Worm (Caenorhabditis elegans) whole organism, L3 larva: ENCODE data around the gene F46B3.9.

Experiments used
- R02D3.7 ChIP-seq: fragments of 150-350 bp; optimal IDR thresholded peaks from 2 replicates; lab custom pipeline; 2014; ENCODE audit warnings: missing biosample characterization, missing genetic modification characterization
- ZK546.5 ChIP-seq: sonication (generic microtip); optimal IDR thresholded peaks from 2 replicates; lab custom pipeline; 2017; ENCODE audit warnings: missing biosample characterization, missing genetic modification characterization
- aly-2 ChIP-seq: fragments of 150-350 bp; optimal IDR thresholded peaks from 2 replicates; lab custom pipeline; 2014; ENCODE audit warnings: missing biosample characterization, missing genetic modification characterization
- ama-1 ChIP-seq: fragments of 150-350 bp; optimal IDR thresholded peaks from 2 replicates; lab custom pipeline; 2018
- ceh-16 ChIP-seq: sonication (generic microtip); optimal IDR thresholded peaks from 2 replicates; lab custom pipeline; 2017; ENCODE audit warnings: missing biosample characterization, missing genetic modification characterization
- ceh-28 ChIP-seq: fragments of 150-350 bp; optimal IDR thresholded peaks from 2 replicates; lab custom pipeline; 2014; ENCODE audit warnings: missing biosample characterization, missing genetic modification reagents, missing genetic modification characterization
- ceh-9 ChIP-seq: sonication (generic microtip); optimal IDR thresholded peaks from 2 replicates; lab custom pipeline; 2018; ENCODE audit warnings: missing biosample characterization, missing genetic modification characterization
- daf-12 ChIP-seq: fragments of 150-350 bp; optimal IDR thresholded peaks from 2 replicates; lab custom pipeline; 2014; ENCODE audit warnings: missing biosample characterization, missing genetic modification reagents, missing genetic modification characterization
- egl-27 ChIP-seq: sonication (generic microtip); optimal IDR thresholded peaks from 4 replicates; lab custom pipeline; 2017; ENCODE audit warnings: missing biosample characterization, missing genetic modification reagents, missing genetic modification characterization
- egl-5 ChIP-seq: fragments of 150-350 bp; optimal IDR thresholded peaks from 2 replicates; lab custom pipeline; 2017; ENCODE audit warnings: missing biosample characterization, missing genetic modification reagents, missing genetic modification characterization, inconsistent platforms
- elt-1 ChIP-seq: fragments of 150-350 bp; optimal IDR thresholded peaks from 2 replicates; lab custom pipeline; 2014; ENCODE audit warnings: missing biosample characterization, missing genetic modification characterization
- elt-2 ChIP-seq: sonication (generic microtip); optimal IDR thresholded peaks from 2 replicates; lab custom pipeline; 2016; ENCODE audit warnings: missing genetic modification reagents, mild to moderate bottlenecking, missing genetic modification characterization, missing compliant biosample characterization
- elt-3 ChIP-seq, 3 experiments: fragments of 150-350 bp in 1 of 3; sonication (generic microtip) in 2 of 3; optimal IDR thresholded peaks; 2 replicates in 2 of 3; 4 replicates in 1 of 3; lab custom pipeline; 2014 to 2017; ENCODE audit warnings: missing biosample characterization in 3 of 3, missing genetic modification characterization in 3 of 3
- fkh-10 ChIP-seq: sonication (generic microtip); optimal IDR thresholded peaks from 2 replicates; lab custom pipeline; 2017; ENCODE audit warnings: missing biosample characterization, missing genetic modification reagents, missing genetic modification characterization
- fkh-2 ChIP-seq: fragments of 150-350 bp; optimal IDR thresholded peaks from 2 replicates; lab custom pipeline; 2014; ENCODE audit warnings: missing biosample characterization, missing genetic modification reagents, missing genetic modification characterization
- hmg-11 ChIP-seq: sonication (generic microtip); optimal IDR thresholded peaks from 2 replicates; lab custom pipeline; 2016; ENCODE audit warnings: missing genetic modification characterization, missing compliant biosample characterization
- lin-15B ChIP-seq: fragments of 150-350 bp; optimal IDR thresholded peaks from 2 replicates; lab custom pipeline; 2014; ENCODE audit warnings: missing biosample characterization, missing genetic modification characterization
- lin-39 ChIP-seq: fragments of 150-350 bp; optimal IDR thresholded peaks from 2 replicates; lab custom pipeline; 2018; ENCODE audit warnings: missing biosample characterization, missing genetic modification reagents, missing genetic modification characterization
- lsy-12 ChIP-seq: sonication (generic microtip); optimal IDR thresholded peaks from 2 replicates; lab custom pipeline; 2016; ENCODE audit warnings: mild to moderate bottlenecking, missing genetic modification characterization, missing compliant biosample characterization
- mdl-1 ChIP-seq: fragments of 150-350 bp; optimal IDR thresholded peaks from 2 replicates; lab custom pipeline; 2014; ENCODE audit warnings: missing biosample characterization, missing genetic modification characterization
- mml-1 ChIP-seq: fragments of 150-350 bp; sonication (generic microtip); optimal IDR thresholded peaks from 3 replicates; lab custom pipeline; 2014; ENCODE audit warnings: missing biosample characterization, missing genetic modification characterization
- nfya-1 ChIP-seq: sonication (generic microtip); optimal IDR thresholded peaks from 2 replicates; lab custom pipeline; 2017; ENCODE audit warnings: missing genetic modification characterization, mild to moderate bottlenecking, missing compliant biosample characterization, antibody characterized with exemption, moderate library complexity; ENCODE audit not compliant: insufficient read depth
- nhr-11 ChIP-seq: fragments of 150-350 bp; optimal IDR thresholded peaks from 2 replicates; lab custom pipeline; 2014; ENCODE audit warnings: missing biosample characterization, missing genetic modification characterization
- nhr-12 ChIP-seq: fragments of 150-350 bp; optimal IDR thresholded peaks from 2 replicates; lab custom pipeline; 2014; ENCODE audit warnings: missing biosample characterization, missing genetic modification characterization
- nhr-23 ChIP-seq: fragments of 150-350 bp; optimal IDR thresholded peaks from 2 replicates; lab custom pipeline; 2014; ENCODE audit warnings: missing biosample characterization, missing genetic modification reagents, missing genetic modification characterization
- nhr-237 ChIP-seq: fragments of 150-350 bp; optimal IDR thresholded peaks from 2 replicates; lab custom pipeline; 2014; ENCODE audit warnings: missing biosample characterization, missing genetic modification characterization
- nhr-28 ChIP-seq: fragments of 150-350 bp; optimal IDR thresholded peaks from 2 replicates; lab custom pipeline; 2014; ENCODE audit warnings: missing biosample characterization, missing genetic modification characterization
- nhr-43 ChIP-seq: sonication (generic microtip); optimal IDR thresholded peaks from 2 replicates; lab custom pipeline; 2016; ENCODE audit warnings: mild to moderate bottlenecking, missing genetic modification characterization, missing compliant biosample characterization; ENCODE audit not compliant: poor library complexity, severe bottlenecking
- nhr-67 ChIP-seq: fragments of 150-350 bp; optimal IDR thresholded peaks from 2 replicates; lab custom pipeline; 2014; ENCODE audit warnings: missing biosample characterization, missing genetic modification characterization
- nhr-76 ChIP-seq: fragments of 150-350 bp; sonication (generic microtip); optimal IDR thresholded peaks from 5 replicates; lab custom pipeline; 2014; ENCODE audit warnings: missing biosample characterization, missing genetic modification characterization
- nhr-77 ChIP-seq: fragments of 150-350 bp; optimal IDR thresholded peaks from 2 replicates; lab custom pipeline; 2014; ENCODE audit warnings: missing biosample characterization, missing genetic modification characterization
- pqm-1 ChIP-seq: fragments of 150-350 bp; optimal IDR thresholded peaks from 2 replicates; lab custom pipeline; 2017; ENCODE audit warnings: missing biosample characterization, missing genetic modification characterization, inconsistent platforms
- sea-2 ChIP-seq: fragments of 150-350 bp; sonication (generic microtip); optimal IDR thresholded peaks from 4 replicates; lab custom pipeline; 2014; ENCODE audit warnings: missing biosample characterization, missing genetic modification reagents, missing genetic modification characterization
- skn-1 ChIP-seq: fragments of 150-350 bp; optimal IDR thresholded peaks from 2 replicates; lab custom pipeline; 2014; ENCODE audit warnings: missing biosample characterization, missing genetic modification characterization
- snpc-4 ChIP-seq: fragments of 150-350 bp; optimal IDR thresholded peaks from 2 replicates; lab custom pipeline; 2014; ENCODE audit warnings: missing biosample characterization, missing genetic modification characterization
- unc-39 ChIP-seq: sonication (generic microtip); optimal IDR thresholded peaks from 4 replicates; lab custom pipeline; 2017; ENCODE audit warnings: missing biosample characterization, missing genetic modification characterization
- unc-62 ChIP-seq: fragments of 150-350 bp; sonication (generic microtip); optimal IDR thresholded peaks from 4 replicates; lab custom pipeline; 2014; ENCODE audit warnings: missing biosample characterization, missing genetic modification reagents, missing genetic modification characterization
- zag-1 ChIP-seq: fragments of 150-350 bp; optimal IDR thresholded peaks from 2 replicates; lab custom pipeline; 2014; ENCODE audit warnings: missing biosample characterization, missing genetic modification characterization
- ztf-4 ChIP-seq: fragments of 150-350 bp; optimal IDR thresholded peaks from 2 replicates; lab custom pipeline; 2014; ENCODE audit warnings: missing biosample characterization, missing genetic modification characterization

Gene F46B3.9

DNA sequence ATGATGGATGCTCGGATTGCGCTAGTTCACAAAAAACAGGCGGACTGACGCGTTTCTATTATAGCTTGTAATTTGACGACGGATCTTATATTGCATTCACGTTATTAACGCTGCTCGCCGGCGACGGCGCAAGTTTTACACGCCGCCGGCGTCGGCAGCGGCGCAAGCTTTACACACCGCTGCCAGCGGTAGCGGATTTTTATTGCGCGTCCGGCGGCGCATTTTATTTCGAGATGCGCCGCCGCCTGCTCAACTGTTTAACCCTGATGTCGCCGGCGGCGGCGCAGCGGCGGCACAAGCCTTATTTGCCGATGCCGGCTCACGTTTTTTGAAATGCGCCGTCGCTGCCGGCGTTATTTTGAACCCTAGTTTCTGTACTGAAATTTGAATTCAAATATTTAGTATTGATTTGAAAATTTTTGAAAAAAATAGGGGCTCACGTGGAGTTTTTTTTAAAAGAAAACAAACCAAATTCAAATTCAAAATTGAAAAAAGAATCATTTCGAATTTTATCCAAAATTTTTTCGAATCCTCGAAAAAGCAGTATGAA is 21.3 kb downstream of the F46B3.9 start, which contains the start of gene ttr-57:
ttr-57 (plus strand) TSS at position 500 of the 550 bp plus-strand sequence.
- TF ChIP-seq R02D3.7 (tag; lab: Kevin White, UChicago) (no peak), egl-27 (tag; lab: Kevin White, UChicago) (no peak), ceh-28 (tag; lab: Kevin White, UChicago) (no peak), lin-39 (tag; lab: Kevin White, UChicago) (no peak), aly-2 (tag; lab: Kevin White, UChicago) (no peak), mml-1 (tag; lab: Kevin White, UChicago) (no peak), unc-62 (no peak), nfya-1 (tag; lab: Kevin White, UChicago) (no peak), nhr-76 (tag; lab: Kevin White, UChicago) (no peak)

DNA sequence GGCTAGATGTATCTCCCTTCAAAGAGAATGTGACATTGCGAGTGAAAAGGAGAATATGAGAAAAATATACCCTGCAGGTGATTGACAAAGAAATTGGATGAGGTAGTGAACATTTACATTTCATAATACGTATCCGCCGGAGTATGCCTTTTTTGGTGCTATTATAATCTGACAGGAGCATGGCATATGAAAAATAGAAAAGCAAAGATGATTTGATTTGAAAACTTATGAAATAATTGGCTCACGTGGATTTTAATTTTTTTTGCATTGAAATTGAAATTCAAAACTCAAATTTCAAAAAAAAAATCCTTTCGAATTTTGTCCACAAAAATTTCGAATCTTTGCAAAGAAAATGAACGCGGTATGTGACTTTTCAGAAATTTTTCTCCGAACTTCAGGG is 22.9 kb downstream of the F46B3.9 start, which contains the start of gene ttr-11:
ttr-11 (plus strand) TSS at position 301 of the 400 bp plus-strand sequence.
- TF ChIP-seq lsy-12 (tag; lab: Kevin White, UChicago) (no peak), elt-2 (tag; lab: Kevin White, UChicago) (no peak), fkh-2 (tag; lab: Kevin White, UChicago) (no peak), fkh-10 (GFP tag; lab: Kevin White, UChicago) (no peak), mml-1 (tag; lab: Kevin White, UChicago) (no peak), ceh-9 (tag; lab: Kevin White, UChicago) (no peak), daf-12 (tag; lab: Kevin White, UChicago) (no peak), nhr-43 (tag; lab: Kevin White, UChicago) (no peak), elt-1 (tag; lab: Kevin White, UChicago) (no peak), pqm-1 (tag; lab: Kevin White, UChicago) (no peak), ztf-4 (tag; lab: Kevin White, UChicago) (no peak), egl-27 (tag; lab: Kevin White, UChicago) (no peak), ceh-28 (tag; lab: Kevin White, UChicago) (no peak), ceh-16 (no peak), egl-5 (tag; lab: Kevin White, UChicago) (no peak), sea-2 (no peak), nhr-11 (tag; lab: Kevin White, UChicago) (no peak), nhr-23 (tag; lab: Kevin White, UChicago) (no peak), lin-39 (tag; lab: Kevin White, UChicago) (no peak)
- TF ChIP-seq, all 47 proteins: peak for 0

DNA sequence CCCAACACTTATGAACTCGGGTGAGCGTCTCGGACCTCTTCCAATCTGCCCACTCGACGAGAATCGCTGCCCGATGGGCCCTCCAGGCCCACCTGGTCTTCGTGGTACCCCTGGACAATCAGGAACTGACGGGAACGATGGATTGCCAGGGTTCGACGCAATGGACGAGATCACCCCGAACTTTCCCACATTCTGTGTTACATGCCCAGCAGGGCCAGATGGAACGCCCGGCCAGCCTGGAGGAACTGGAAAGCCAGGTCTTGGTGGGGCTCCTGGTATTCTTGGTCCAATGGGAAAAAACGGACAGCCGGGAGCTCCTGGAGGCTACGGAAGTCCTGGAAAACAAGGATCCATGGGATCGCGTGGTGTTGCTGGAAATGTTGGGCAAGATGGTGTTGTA is 25.2 kb downstream of the F46B3.9 start:
- TF ChIP-seq hmg-11 (tag; lab: Kevin White, UChicago) (no peak), egl-5 (tag; lab: Kevin White, UChicago) (no peak), nhr-23 (tag; lab: Kevin White, UChicago) (no peak), nhr-67 (tag; lab: Kevin White, UChicago) (no peak), lin-15B (no peak), ceh-28 (tag; lab: Kevin White, UChicago) (no peak), ztf-4 (tag; lab: Kevin White, UChicago) (no peak), unc-62 (no peak), elt-2 (tag; lab: Kevin White, UChicago) (no peak), nhr-76 (tag; lab: Kevin White, UChicago) (no peak), elt-3 (tag; optimal IDR thresholded peaks at IDR 0.05; lab: Kevin White, UChicago) (no peak), unc-39 (tag; lab: Kevin White, UChicago) (no peak), fkh-10 (GFP tag; lab: Kevin White, UChicago) (no peak), R02D3.7 (tag; lab: Kevin White, UChicago) (no peak)

DNA sequence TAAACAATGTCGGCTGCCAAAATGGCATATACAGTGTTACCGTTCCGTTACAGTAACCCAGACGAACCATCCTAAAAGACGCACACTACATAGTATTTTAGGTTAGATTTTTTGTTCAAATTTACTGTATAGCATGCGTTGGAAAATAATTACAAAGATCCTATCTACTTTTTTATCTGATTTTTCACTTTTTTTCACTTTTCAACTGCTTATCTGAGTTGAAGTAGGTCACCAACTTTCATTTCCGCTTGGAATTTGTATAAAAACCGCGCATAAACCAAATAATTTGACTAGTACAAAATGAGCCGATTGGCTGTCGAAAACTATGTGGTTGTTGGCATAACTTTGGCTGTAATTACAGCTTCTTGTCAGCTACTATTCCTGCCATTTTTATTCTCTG is 26.1 kb downstream of the F46B3.9 start, which contains the start of gene col-163:
col-163 (plus strand) TSS at position 301 of the 400 bp plus-strand sequence.
- no peak for TF ChIP-seq daf-12 (tag; lab: Kevin White, UChicago)
- TF ChIP-seq egl-27 (tag; lab: Kevin White, UChicago): no peak
- no peak for TF ChIP-seq fkh-10 (GFP tag; lab: Kevin White, UChicago)
- no peak for TF ChIP-seq ZK546.5 (tag; lab: Kevin White, UChicago)

DNA sequence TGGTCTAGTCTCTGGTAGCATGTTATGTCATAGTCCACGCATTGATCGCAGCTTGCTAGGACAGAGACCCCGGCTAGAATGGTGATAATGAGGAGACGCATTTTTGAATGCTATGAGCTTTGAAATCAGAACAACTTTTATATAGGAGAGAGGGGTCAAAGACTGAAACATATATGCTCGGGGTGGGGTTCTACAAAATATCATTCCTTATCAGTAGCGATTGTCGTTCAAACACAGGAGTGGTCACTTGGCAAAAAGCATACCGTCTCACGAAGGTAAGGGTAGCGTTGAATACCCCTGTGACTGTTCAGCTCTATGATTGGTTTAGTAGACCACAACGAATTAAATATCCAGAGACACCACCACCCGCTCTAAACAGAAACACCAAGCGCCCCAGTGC is 28.9 kb downstream of the F46B3.9 start, which contains the start of gene F46B3.1:
F46B3.1 (minus strand) TSS at position 101 of the 400 bp plus-strand sequence.
- TF ChIP-seq nhr-237 (no peak), nhr-23 (tag; lab: Kevin White, UChicago) (no peak), nhr-12 (tag; lab: Kevin White, UChicago) (no peak), snpc-4 (tag; lab: Kevin White, UChicago) (no peak), ZK546.5 (tag; lab: Kevin White, UChicago) (no peak), zag-1 (tag; lab: Kevin White, UChicago) (no peak), nhr-76 (tag; lab: Kevin White, UChicago) (no peak), nhr-77 (tag; lab: Kevin White, UChicago) (no peak), nhr-11 (tag; lab: Kevin White, UChicago) (no peak), ama-1 (lab: Kevin White, UChicago) (no peak), elt-1 (tag; lab: Kevin White, UChicago) (no peak), lsy-12 (tag; lab: Kevin White, UChicago) (no peak), skn-1 (no peak), nhr-28 (tag; lab: Kevin White, UChicago) (no peak), mdl-1 (tag; lab: Kevin White, UChicago) (no peak)
